Worm (Caenorhabditis elegans) whole organism, L1 larva: ENCODE results near the gene ufl-1.

Experiments used
- ama-1 ChIP-seq: fragments of 150-350 bp; optimal IDR thresholded peaks from 2 replicates; lab custom pipeline; 2014
- elt-3 ChIP-seq, 6 experiments: fragments of 150-350 bp in 1 of 6; sonication (generic microtip); optimal IDR thresholded peaks; 2 replicates each; lab custom pipeline; 2017 to 2018; ENCODE audit warnings: missing biosample characterization in 6 of 6, missing genetic modification characterization in 6 of 6, inconsistent platforms in 1 of 6
- lin-13 ChIP-seq: fragments of 150-350 bp; optimal IDR thresholded peaks from 2 replicates; lab custom pipeline; 2014; ENCODE audit warnings: missing biosample characterization, missing genetic modification reagents, missing genetic modification characterization
- lin-35 ChIP-seq, 2 experiments: fragments of 150-350 bp; optimal IDR thresholded peaks; 2 replicates each; lab custom pipeline; 2014; ENCODE audit warnings: missing biosample characterization in 2 of 2, missing genetic modification characterization in 2 of 2, missing genetic modification reagents in 2 of 2
- mef-2 ChIP-seq: fragments of 150-350 bp; optimal IDR thresholded peaks from 2 replicates; lab custom pipeline; 2014; ENCODE audit warnings: missing biosample characterization, missing genetic modification characterization
- nhr-19 ChIP-seq: fragments of 200-800 bp; sonication (Bioruptor generic); conservative IDR thresholded peaks from 2 replicates; pipeline ENCODE4 v1.3.6; 2022; ENCODE audit warnings: missing genetic modification characterization, missing compliant biosample characterization
- pag-3 ChIP-seq: sonication (generic microtip); optimal IDR thresholded peaks from 2 replicates; lab custom pipeline; 2017; ENCODE audit warnings: missing genetic modification characterization, mild to moderate bottlenecking, missing compliant biosample characterization, antibody characterized with exemption, borderline replicate concordance; ENCODE audit not compliant: insufficient read depth

DNA sequence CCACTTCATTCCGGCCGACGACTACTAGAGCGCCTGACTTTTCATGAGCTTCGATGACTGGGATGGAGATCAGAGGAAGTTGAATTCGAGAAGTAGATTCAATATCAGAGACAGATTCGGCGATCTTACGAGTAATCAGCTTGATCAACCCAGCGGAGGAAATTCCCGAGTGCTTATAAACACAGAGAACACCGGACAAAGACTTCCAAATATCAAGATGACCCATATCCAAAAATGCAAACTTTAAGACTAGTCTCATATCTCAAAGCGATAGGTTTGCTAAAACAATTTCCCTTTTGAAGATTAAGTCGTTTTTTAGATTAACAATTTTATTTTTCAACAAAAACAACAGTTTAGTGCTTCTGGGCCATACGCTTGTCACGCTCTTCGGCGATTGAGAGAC is 46.7 kb upstream of the ufl-1 start, which contains the start of gene Y43B11AR.3:
- TF ChIP-seq nhr-19 (no peak), pag-3 (no peak), elt-3 (tag; optimal IDR thresholded peaks at IDR 0.05; lab: Kevin White, UChicago) (no peak), mef-2 (tag; lab: Kevin White, UChicago) (no peak), lin-13 (GFP tag; lab: Kevin White, UChicago) (no peak), ama-1 (lab: Kevin White, UChicago) (peak; percentile 49), lin-35 (GFP tag; optimal IDR thresholded peaks at IDR 0.05; lab: Kevin White, UChicago) (no peak)
